Worm (Caenorhabditis elegans): ENCODE results near the gene F58B4.6.

Gene F58B4.6

ce11 chrV:10970070-10970469 lies 45.2 kb downstream of the F58B4.6 start, which contains the start of gene F17C11.22:
Gene F17C11.22, minus strand, starts transcription at chrV:10970170.
- TF ChIP-seq dve-1 (tag; optimal IDR thresholded peaks at IDR 0.05) = no peak
- no peak for TF ChIP-seq madf-2 (tag; optimal IDR thresholded peaks at IDR 0.05)
- no peak for TF ChIP-seq hlh-8 (tag; optimal IDR thresholded peaks at IDR 0.05)
- TF ChIP-seq ceh-9 (tag; optimal IDR thresholded peaks at IDR 0.05) = no peak
- no peak for TF ChIP-seq pha-2 (tag; optimal IDR thresholded peaks at IDR 0.05)
- TF ChIP-seq ets-4 (tag; optimal IDR thresholded peaks at IDR 0.05) = no peak
- no peak for TF ChIP-seq ceh-22 (tag; optimal IDR thresholded peaks at IDR 0.05)
- no peak for TF ChIP-seq ztf-16 (tag; optimal IDR thresholded peaks at IDR 0.05)
- TF ChIP-seq ceh-34 (tag; optimal IDR thresholded peaks at IDR 0.05) = no peak
- no peak for TF ChIP-seq fkh-6 (tag; optimal IDR thresholded peaks at IDR 0.05)
- TF ChIP-seq ahr-1 (tag; optimal IDR thresholded peaks at IDR 0.05) = no peak
- TF ChIP-seq pros-1 (tag; optimal IDR thresholded peaks at IDR 0.05) = no peak
- TF ChIP-seq ceh-2 (tag; optimal IDR thresholded peaks at IDR 0.05) = no peak
- TF ChIP-seq ceh-45 (GFP tag; IDR thresholded peaks at IDR 0.05) = no peak
- no peak for TF ChIP-seq unc-55 (GFP tag; optimal IDR thresholded peaks at IDR 0.05)
- TF ChIP-seq ama-1 (optimal IDR thresholded peaks at IDR 0.05) = no peak
- TF ChIP-seq lim-6 (tag; optimal IDR thresholded peaks at IDR 0.05) = no peak
- no peak for TF ChIP-seq mec-3 (tag; optimal IDR thresholded peaks at IDR 0.05; ENCODE audit: borderline replicate concordance)
- no peak for TF ChIP-seq dmd-4 (tag; optimal IDR thresholded peaks at IDR 0.05; ENCODE audit: borderline replicate concordance)
- TF ChIP-seq odd-2 (tag; optimal IDR thresholded peaks at IDR 0.05) = no peak

ce11 chrV:10970930-10971329 lies 46.1 kb downstream of the F58B4.6 start:
- TF ChIP-seq ahr-1 (tag; optimal IDR thresholded peaks at IDR 0.05) = no peak
- TF ChIP-seq sox-2 (GFP tag; IDR thresholded peaks at IDR 0.05) = no peak
- TF ChIP-seq T23F11.4 (GFP tag; optimal IDR thresholded peaks at IDR 0.05) = no peak
- TF ChIP-seq pha-4 (tag; optimal IDR thresholded peaks at IDR 0.05) = no peak
- TF ChIP-seq lim-6 (tag; optimal IDR thresholded peaks at IDR 0.05) = no peak
- TF ChIP-seq ceh-19 (GFP tag; optimal IDR thresholded peaks at IDR 0.05) = no peak
- TF ChIP-seq eyg-1 (tag; optimal IDR thresholded peaks at IDR 0.05) = no peak
- no peak for TF ChIP-seq pha-2 (tag; optimal IDR thresholded peaks at IDR 0.05)
- TF ChIP-seq pag-3 (tag; optimal IDR thresholded peaks at IDR 0.05; ENCODE audit: borderline replicate concordance) = no peak
- no peak for TF ChIP-seq pat-9 (tag; optimal IDR thresholded peaks at IDR 0.05)
- no peak for TF ChIP-seq C38D4.7 (GFP tag; optimal IDR thresholded peaks at IDR 0.05)
- TF ChIP-seq elt-4 (tag; optimal IDR thresholded peaks at IDR 0.05) = no peak
- no peak for TF ChIP-seq nhr-11 (tag; optimal IDR thresholded peaks at IDR 0.05)
- no peak for TF ChIP-seq pax-1 (tag; optimal IDR thresholded peaks at IDR 0.05)
- no peak for TF ChIP-seq che-1 (tag; optimal IDR thresholded peaks at IDR 0.05)
- no peak for TF ChIP-seq sdc-2 (tag; optimal IDR thresholded peaks at IDR 0.05)

DNA sequence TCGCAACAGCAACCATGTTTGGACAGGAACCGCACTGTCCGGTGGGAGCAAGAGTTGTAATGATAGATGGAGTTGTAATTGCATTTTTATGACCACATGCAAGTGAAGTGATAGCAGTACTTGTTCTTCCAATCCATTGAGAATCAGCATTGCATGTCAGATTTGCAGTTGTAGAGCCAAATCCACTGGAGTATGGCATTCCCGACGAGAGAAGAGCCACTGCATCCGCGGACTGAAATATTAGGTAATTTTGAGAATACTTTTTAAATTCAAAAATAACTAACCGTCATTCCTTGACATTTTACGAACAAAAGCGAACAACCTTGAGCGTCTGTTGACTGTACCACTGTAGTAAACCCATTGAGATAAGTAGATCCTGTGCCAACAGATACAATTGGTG lies 50.3 kb downstream of the F58B4.6 start:
- TF ChIP-seq pat-9 (tag; optimal IDR thresholded peaks at IDR 0.05) = no peak
- no peak for TF ChIP-seq pag-3 (tag; optimal IDR thresholded peaks at IDR 0.05; ENCODE audit: borderline replicate concordance)
- no peak for TF ChIP-seq C08G9.2 (tag; optimal IDR thresholded peaks at IDR 0.05)
- no peak for TF ChIP-seq hlh-6 (tag; optimal IDR thresholded peaks at IDR 0.05)
